Worm (Caenorhabditis elegans): ENCODE results near the gene bath-19.

ce11 chrII:1993738-1994137, 45.5 kb downstream of the bath-19 start, which contains the start of gene math-21:
- no peak for TF ChIP-seq ceh-82 (tag; optimal IDR thresholded peaks at IDR 0.05)
- no peak for TF ChIP-seq skn-1 (tag; optimal IDR thresholded peaks at IDR 0.05)
- TF ChIP-seq snpc-4 (tag; optimal IDR thresholded peaks at IDR 0.05), result no peak
- TF ChIP-seq crh-2 (tag; optimal IDR thresholded peaks at IDR 0.05), result no peak
- no peak for TF ChIP-seq R02D3.7 (tag; optimal IDR thresholded peaks at IDR 0.05)
- TF ChIP-seq unc-62 (GFP tag; optimal IDR thresholded peaks at IDR 0.05), result no peak
